Worm (Caenorhabditis elegans) whole organism, L4 larva: Measurements from ENCODE around the gene F10E9.1.

ENCODE experiments used
- D1046.2 ChIP-seq: fragments of 200-800 bp; sonication (Bioruptor generic); IDR thresholded peaks from 2 replicates; pipeline ENCODE4 v1.3.6; 2022; ENCODE audit warnings: missing genetic modification characterization, missing compliant biosample characterization
- F37D6.2 ChIP-seq: sonication (generic microtip); optimal IDR thresholded peaks from 2 replicates; lab custom pipeline; 2016; ENCODE audit warnings: mild to moderate bottlenecking, missing genetic modification characterization, missing compliant biosample characterization
- F49E8.2 ChIP-seq: sonication (generic microtip); optimal IDR thresholded peaks from 2 replicates; lab custom pipeline; 2016; ENCODE audit warnings: missing compliant biosample characterization, mild to moderate bottlenecking, missing genetic modification characterization, borderline replicate concordance
- R02D3.7 ChIP-seq: fragments of 150-350 bp; sonication (generic microtip); optimal IDR thresholded peaks from 3 replicates; lab custom pipeline; 2014; ENCODE audit warnings: missing biosample characterization, missing genetic modification characterization
- Y48G9A.11 ChIP-seq: fragments of 200-800 bp; sonication (Bioruptor generic); IDR thresholded peaks from 2 replicates; pipeline ENCODE4 v1.3.6; 2022; ENCODE audit warnings: missing genetic modification reagents, missing genetic modification characterization, missing compliant biosample characterization
- ZK337.2 ChIP-seq: fragments of 200-800 bp; sonication (Bioruptor generic); IDR thresholded peaks from 2 replicates; pipeline ENCODE4 v1.3.6; 2022; ENCODE audit warnings: missing genetic modification reagents, missing genetic modification characterization, missing compliant biosample characterization
- aha-1 ChIP-seq: fragments of 150-350 bp; peaks from one replicate; lab custom pipeline; 2014; ENCODE audit warnings: missing biosample characterization, missing genetic modification characterization
- attf-4 ChIP-seq: sonication (generic microtip); optimal IDR thresholded peaks from 3 replicates; lab custom pipeline; 2017; ENCODE audit warnings: missing biosample characterization, missing genetic modification characterization
- ceh-28 ChIP-seq: fragments of 150-350 bp; optimal IDR thresholded peaks from 2 replicates; lab custom pipeline; 2014; ENCODE audit warnings: missing biosample characterization, missing genetic modification reagents, missing genetic modification characterization
- ceh-44 ChIP-seq: fragments of 200-800 bp; sonication (Bioruptor generic); IDR thresholded peaks from 2 replicates; pipeline ENCODE4 v1.3.6; 2022; ENCODE audit warnings: missing genetic modification reagents, missing genetic modification characterization, missing compliant biosample characterization
- ctbp-1 ChIP-seq: fragments of 200-800 bp; sonication (Bioruptor generic); IDR thresholded peaks from 2 replicates; pipeline ENCODE4 v1.3.6; 2022; ENCODE audit warnings: missing genetic modification reagents, missing genetic modification characterization, missing compliant biosample characterization
- daf-12 ChIP-seq: fragments of 150-350 bp; optimal IDR thresholded peaks from 2 replicates; lab custom pipeline; 2014; ENCODE audit warnings: missing biosample characterization, missing genetic modification reagents, missing genetic modification characterization
- daf-19 ChIP-seq: fragments of 200-800 bp; sonication (Bioruptor generic); conservative IDR thresholded peaks from 2 replicates; pipeline ENCODE4 v1.3.6; 2022; ENCODE audit warnings: missing genetic modification characterization, missing compliant biosample characterization
- dmd-6 ChIP-seq: fragments of 200-800 bp; sonication (Bioruptor generic); IDR thresholded peaks from 2 replicates; pipeline ENCODE4 v1.3.6; 2022; ENCODE audit warnings: missing genetic modification reagents, missing genetic modification characterization, missing compliant biosample characterization
- dmd-9 ChIP-seq: fragments of 200-800 bp; sonication (Bioruptor generic); IDR thresholded peaks from 2 replicates; pipeline ENCODE4 v1.3.6; 2022; ENCODE audit warnings: missing genetic modification reagents, missing genetic modification characterization, missing compliant biosample characterization
- fkh-10 ChIP-seq: fragments of 150-350 bp; optimal IDR thresholded peaks from 2 replicates; lab custom pipeline; 2014; ENCODE audit warnings: missing biosample characterization, missing genetic modification reagents, missing genetic modification characterization
- hif-1 ChIP-seq, 2 experiments: sonication (generic microtip); optimal IDR thresholded peaks; 2 replicates each; lab custom pipeline; 2016 to 2017; ENCODE audit warnings: missing compliant biosample characterization in 2 of 2, missing genetic modification characterization in 2 of 2, missing genetic modification reagents in 2 of 2, missing genotype in 2 of 2, mild to moderate bottlenecking in 1 of 2
- hlh-30 ChIP-seq: sonication (generic microtip); optimal IDR thresholded peaks from 2 replicates; lab custom pipeline; 2017; ENCODE audit warnings: antibody characterized with exemption, mild to moderate bottlenecking, missing genetic modification characterization, missing compliant biosample characterization; ENCODE audit not compliant: insufficient read depth
- hmg-1.1 ChIP-seq: fragments of 200-800 bp; sonication (Bioruptor generic); IDR thresholded peaks from 2 replicates; pipeline ENCODE4 v1.3.6; 2022; ENCODE audit warnings: missing genetic modification reagents, missing genetic modification characterization, missing compliant biosample characterization
- lim-7 ChIP-seq: fragments of 200-800 bp; sonication (Bioruptor generic); IDR thresholded peaks from 2 replicates; pipeline ENCODE4 v1.3.6; 2022; ENCODE audit warnings: missing genetic modification characterization, missing compliant biosample characterization
- lin-29 ChIP-seq: fragments of 200-800 bp; sonication (Bioruptor generic); IDR thresholded peaks from 2 replicates; pipeline ENCODE4 v1.3.6; 2022; ENCODE audit warnings: missing genetic modification reagents, missing genetic modification characterization, missing compliant biosample characterization
- lin-38 ChIP-seq: fragments of 200-800 bp; sonication (Bioruptor generic); IDR thresholded peaks from 2 replicates; pipeline ENCODE4 v1.3.6; 2022; ENCODE audit warnings: missing genetic modification reagents, missing genetic modification characterization, missing compliant biosample characterization
- mdt-29 ChIP-seq: fragments of 200-800 bp; sonication (Bioruptor generic); IDR thresholded peaks from 2 replicates; pipeline ENCODE4 v1.3.6; 2022; ENCODE audit warnings: missing genetic modification reagents, missing genetic modification characterization, missing compliant biosample characterization
- mep-1 ChIP-seq: fragments of 150-350 bp; sonication (generic microtip); optimal IDR thresholded peaks from 3 replicates; lab custom pipeline; 2014; ENCODE audit warnings: missing biosample characterization, missing genetic modification characterization
- mes-2 ChIP-seq: sonication (generic microtip); optimal IDR thresholded peaks from 2 replicates; lab custom pipeline; 2016; ENCODE audit warnings: missing genotype, mild to moderate bottlenecking, missing genetic modification characterization, missing compliant biosample characterization; ENCODE audit not compliant: poor library complexity, severe bottlenecking
- mxl-2 ChIP-seq: fragments of 200-800 bp; sonication (Bioruptor generic); conservative IDR thresholded peaks from 2 replicates; pipeline ENCODE4 v1.3.6; 2022; ENCODE audit warnings: missing genetic modification reagents, missing genetic modification characterization, missing compliant biosample characterization
- mxl-3 ChIP-seq: fragments of 200-800 bp; sonication (Bioruptor generic); optimal IDR thresholded peaks from 2 replicates; lab custom pipeline; 2018; ENCODE audit warnings: mild to moderate bottlenecking, missing genetic modification characterization, missing compliant biosample characterization
- nhr-10 ChIP-seq: fragments of 150-350 bp; optimal IDR thresholded peaks from 2 replicates; lab custom pipeline; 2014; ENCODE audit warnings: missing biosample characterization, missing genetic modification characterization
- nhr-11 ChIP-seq: fragments of 150-350 bp; optimal IDR thresholded peaks from 2 replicates; lab custom pipeline; 2014; ENCODE audit warnings: missing biosample characterization, missing genetic modification characterization
- nhr-111 ChIP-seq: fragments of 200-800 bp; sonication (Bioruptor generic); optimal IDR thresholded peaks from 2 replicates; lab custom pipeline; 2018; ENCODE audit warnings: mild to moderate bottlenecking, missing genetic modification characterization, missing compliant biosample characterization
- nhr-25 ChIP-seq: sonication (generic microtip); optimal IDR thresholded peaks from 2 replicates; lab custom pipeline; 2017; ENCODE audit warnings: missing genetic modification characterization, mild to moderate bottlenecking, missing compliant biosample characterization, antibody characterized with exemption, moderate library complexity, borderline replicate concordance; ENCODE audit not compliant: insufficient read depth
- nhr-6 ChIP-seq: fragments of 150-350 bp; optimal IDR thresholded peaks from 2 replicates; lab custom pipeline; 2014; ENCODE audit warnings: missing biosample characterization, missing genetic modification characterization
- nhr-77 ChIP-seq: fragments of 150-350 bp; optimal IDR thresholded peaks from 2 replicates; lab custom pipeline; 2014; ENCODE audit warnings: missing biosample characterization, missing genetic modification characterization
- pha-4 ChIP-seq, 2 experiments: fragments of 150-350 bp in 1 of 2; fragments of 200-800 bp in 1 of 2; sonication (Bioruptor generic) in 1 of 2; IDR thresholded peaks in 1 of 2; optimal IDR thresholded peaks in 1 of 2; 2 replicates each; pipeline versions ENCODE4 v1.3.6 to Lab custom; 2014 to 2022; ENCODE audit warnings: missing genetic modification characterization in 2 of 2, missing genetic modification reagents in 2 of 2, missing biosample characterization in 1 of 2, missing compliant biosample characterization in 1 of 2
- php-3 ChIP-seq: fragments of 200-800 bp; sonication (Bioruptor generic); IDR thresholded peaks from 2 replicates; pipeline ENCODE4 v1.3.6; 2022; ENCODE audit warnings: missing genetic modification reagents, missing genetic modification characterization, missing compliant biosample characterization
- skn-1 ChIP-seq: fragments of 150-350 bp; optimal IDR thresholded peaks from 2 replicates; lab custom pipeline; 2014; ENCODE audit warnings: missing biosample characterization, missing genetic modification characterization
- snpc-1.2 ChIP-seq: fragments of 200-800 bp; sonication (Bioruptor generic); IDR thresholded peaks from 2 replicates; pipeline ENCODE4 v1.3.6; 2022; ENCODE audit warnings: missing genetic modification reagents, missing genetic modification characterization, missing compliant biosample characterization
- spr-1 ChIP-seq: sonication (generic microtip); optimal IDR thresholded peaks from 2 replicates; lab custom pipeline; 2016; ENCODE audit warnings: mild to moderate bottlenecking, missing genetic modification characterization, missing compliant biosample characterization
- tag-97 ChIP-seq: fragments of 200-800 bp; sonication (Bioruptor generic); IDR thresholded peaks from 2 replicates; pipeline ENCODE4 v1.3.6; 2022; ENCODE audit warnings: missing genetic modification characterization, missing compliant biosample characterization
- unc-62 ChIP-seq, 3 experiments: fragments of 150-350 bp in 1 of 3; sonication (generic microtip); optimal IDR thresholded peaks in 2 of 3; peaks in 1 of 3; 1 replicate in 1 of 3; 2 replicates in 2 of 3; lab custom pipeline; 2014 to 2017; ENCODE audit warnings: missing biosample characterization in 3 of 3, missing genetic modification characterization in 3 of 3, missing genetic modification reagents in 3 of 3, missing genotype in 1 of 3
- vab-7 ChIP-seq: fragments of 200-800 bp; sonication (Bioruptor generic); IDR thresholded peaks from 2 replicates; pipeline ENCODE4 v1.3.6; 2022; ENCODE audit warnings: missing genetic modification reagents, missing genetic modification characterization, missing compliant biosample characterization
- zfp-2 ChIP-seq: sonication (generic microtip); optimal IDR thresholded peaks from 2 replicates; lab custom pipeline; 2016; ENCODE audit warnings: mild to moderate bottlenecking, missing genetic modification characterization, missing compliant biosample characterization
- zip-11 ChIP-seq: fragments of 200-800 bp; sonication (Bioruptor generic); IDR thresholded peaks from 2 replicates; pipeline ENCODE4 v1.3.6; 2022; ENCODE audit warnings: missing genetic modification characterization, missing compliant biosample characterization

F10E9.1 gene

DNA sequence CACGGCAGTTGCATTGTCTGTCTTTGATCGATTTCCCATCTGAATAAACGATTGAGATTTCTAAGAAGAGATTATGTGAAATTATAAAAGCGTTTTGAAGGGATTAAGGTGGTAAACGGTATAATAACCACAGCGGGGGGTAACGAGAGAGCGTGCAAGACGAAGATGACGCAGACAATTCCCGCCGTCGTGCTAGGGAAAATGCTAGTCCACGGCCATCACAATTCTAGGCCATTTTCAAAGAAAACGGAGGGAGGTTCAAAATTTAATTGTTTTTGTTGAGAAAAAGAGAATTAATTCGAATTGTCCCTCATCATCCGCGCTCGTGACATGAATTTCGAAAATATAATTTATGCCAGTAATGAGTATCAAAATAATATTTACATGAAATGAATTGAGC, 3.9 kb upstream of the F10E9.1 start, which contains the start of gene F10E9.11 (continued):
- TF ChIP-seq Y48G9A.11 (GFP tag; lab: Robert Waterston, UW) = peak; percentile 82
- TF ChIP-seq mxl-3 = peak; percentile 64
- peak; percentile 22 for TF ChIP-seq F49E8.2 (tag; lab: Kevin White, UChicago)
- peak; percentile 98 for TF ChIP-seq mes-2 (tag; lab: Kevin White, UChicago)
- peak; percentile 68; the same call in 1 of the 2 replicates for TF ChIP-seq dmd-6 (GFP tag; lab: Robert Waterston, UW)
- TF ChIP-seq lin-38 (GFP tag; lab: Robert Waterston, UW) = peak; percentile 78
- no peak for TF ChIP-seq mdt-29 (GFP tag; lab: Robert Waterston, UW)
- peak; percentile 63 for TF ChIP-seq hmg-1.1 (GFP tag; lab: Robert Waterston, UW)
- no peak for TF ChIP-seq attf-4
- TF ChIP-seq ceh-44 (GFP tag; lab: Robert Waterston, UW) = peak; percentile 48; the same call in 1 of the 2 replicates
- no peak for TF ChIP-seq lim-7 (GFP tag; lab: Robert Waterston, UW)
- peak; percentile 37; the same call in 1 of the 2 replicates for TF ChIP-seq vab-7
- peak; percentile 65 for TF ChIP-seq nhr-6 (tag; lab: Kevin White, UChicago)
- TF ChIP-seq nhr-111 (GFP tag; lab: Kevin White, UChicago) = no peak
- no peak for TF ChIP-seq zfp-2 (tag; lab: Kevin White, UChicago)
- TF ChIP-seq nhr-25 (tag; lab: Kevin White, UChicago) = peak; percentile 15
- TF ChIP-seq lin-29 = no peak
- no peak for TF ChIP-seq ceh-28 (tag; lab: Kevin White, UChicago)
- 0 out of 2 replicates have a peak, but pooled peaks have one; percentile 16 for TF ChIP-seq daf-19 (GFP tag; lab: Robert Waterston, UW)
- no peak for TF ChIP-seq pha-4 (GFP tag; IDR thresholded peaks at IDR 0.05; lab: Robert Waterston, UW)
- peak; percentile 18 for TF ChIP-seq pha-4 (tag; optimal IDR thresholded peaks at IDR 0.05; lab: Kevin White, UChicago)
- no peak for TF ChIP-seq dmd-9 (GFP tag; lab: Robert Waterston, UW)
- TF ChIP-seq snpc-1.2 (GFP tag; lab: Robert Waterston, UW) = 0 out of 2 replicates have a peak, but pooled peaks have one; percentile 53
- TF ChIP-seq mep-1 (tag; lab: Kevin White, UChicago) = peak; percentile 58
- TF ChIP-seq spr-1 (tag; lab: Kevin White, UChicago) = peak; percentile 55
- peak in 1 of 2 experiments; percentile 87 for TF ChIP-seq hif-1 (tag; optimal IDR thresholded peaks at IDR 0.05; lab: Kevin White, UChicago)
- peak; percentile 56 for TF ChIP-seq F37D6.2 (tag; lab: Kevin White, UChicago)
- TF ChIP-seq zip-11 (GFP tag; lab: Robert Waterston, UW) = no peak
- TF ChIP-seq ZK337.2 (GFP tag; lab: Robert Waterston, UW) = peak; percentile 83
- TF ChIP-seq ctbp-1 (GFP tag; lab: Robert Waterston, UW) = no peak
- no peak for TF ChIP-seq nhr-77 (tag; lab: Kevin White, UChicago)

DNA sequence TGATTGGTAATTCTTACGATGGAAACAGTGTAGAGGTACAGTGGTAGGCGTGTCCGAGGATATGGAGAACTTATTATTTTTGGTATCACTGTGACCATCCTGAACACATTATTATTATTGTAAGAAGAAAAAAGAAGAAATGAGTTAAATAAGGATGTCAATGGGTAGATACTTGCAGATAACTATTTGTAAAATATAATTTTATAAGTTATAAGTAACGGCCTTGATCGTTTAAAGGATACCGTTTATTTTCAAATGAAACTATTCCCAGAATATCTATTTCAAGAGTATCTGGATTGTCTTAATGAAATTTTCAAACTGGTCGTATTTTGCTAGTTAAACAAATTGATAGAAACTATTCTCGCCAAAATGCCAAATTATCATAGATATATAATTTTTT, 2.8 kb upstream of the F10E9.1 start, which contains the start of gene F10E9.10:
TSS of gene F10E9.10 (minus strand) at position 101 of the 400 bp plus-strand sequence.
- TF ChIP-seq R02D3.7 (tag; lab: Kevin White, UChicago) (no peak), D1046.2 (GFP tag; lab: Robert Waterston, UW) (no peak), php-3 (no peak), nhr-10 (tag; lab: Kevin White, UChicago) (no peak), mxl-2 (no peak)

DNA sequence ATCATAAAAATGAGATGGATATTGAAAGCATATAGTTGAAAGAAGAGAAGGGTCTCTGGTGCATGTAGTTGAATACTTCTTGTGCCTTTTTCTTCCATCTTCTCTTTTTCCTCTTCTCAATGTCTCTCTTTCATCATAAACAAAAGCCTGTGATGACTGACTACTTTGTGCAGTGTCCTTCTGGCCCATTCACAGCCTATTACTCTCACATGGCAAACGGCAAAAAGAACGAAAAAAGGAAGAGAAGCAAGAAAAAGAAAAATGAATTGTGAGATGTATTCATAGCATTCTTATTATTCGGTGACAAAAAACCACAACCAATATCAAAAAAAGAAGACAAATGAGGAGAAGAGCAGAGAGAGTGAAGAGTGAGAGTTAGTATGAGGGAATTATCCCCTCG, 1.7 kb upstream of the F10E9.1 start:
- 0 out of 2 replicates have a peak, but pooled peaks have one; percentile 8 for TF ChIP-seq hmg-1.1 (GFP tag; lab: Robert Waterston, UW)
- no peak for TF ChIP-seq daf-12
- TF ChIP-seq mep-1 (tag; lab: Kevin White, UChicago) = no peak
- no peak for TF ChIP-seq nhr-111 (GFP tag; lab: Kevin White, UChicago)
- TF ChIP-seq tag-97 (GFP tag; lab: Robert Waterston, UW) = no peak
- TF ChIP-seq skn-1 (tag; lab: Kevin White, UChicago) = no peak
- TF ChIP-seq aha-1 = peak; percentile 7
- peak; percentile 6 for TF ChIP-seq hlh-30 (tag; lab: Kevin White, UChicago)
- TF ChIP-seq unc-62 (GFP tag; optimal IDR thresholded peaks at IDR 0.05 in 1 of 2; lab: Kevin White, UChicago) = peak in 1 of 2 experiments; percentile 89
- TF ChIP-seq unc-62 (tag; optimal IDR thresholded peaks at IDR 0.05; lab: Kevin White, UChicago) = no peak
- TF ChIP-seq nhr-11 (tag; lab: Kevin White, UChicago) = no peak
- no peak for TF ChIP-seq fkh-10
